Fruit fly (Drosophila melanogaster): Measurements from ENCODE around the gene Tmtc1.
A peak's percentile ranks its signal among the peaks of the same experiment; 100 is the strongest.

The Tmtc1 gene

DNA sequence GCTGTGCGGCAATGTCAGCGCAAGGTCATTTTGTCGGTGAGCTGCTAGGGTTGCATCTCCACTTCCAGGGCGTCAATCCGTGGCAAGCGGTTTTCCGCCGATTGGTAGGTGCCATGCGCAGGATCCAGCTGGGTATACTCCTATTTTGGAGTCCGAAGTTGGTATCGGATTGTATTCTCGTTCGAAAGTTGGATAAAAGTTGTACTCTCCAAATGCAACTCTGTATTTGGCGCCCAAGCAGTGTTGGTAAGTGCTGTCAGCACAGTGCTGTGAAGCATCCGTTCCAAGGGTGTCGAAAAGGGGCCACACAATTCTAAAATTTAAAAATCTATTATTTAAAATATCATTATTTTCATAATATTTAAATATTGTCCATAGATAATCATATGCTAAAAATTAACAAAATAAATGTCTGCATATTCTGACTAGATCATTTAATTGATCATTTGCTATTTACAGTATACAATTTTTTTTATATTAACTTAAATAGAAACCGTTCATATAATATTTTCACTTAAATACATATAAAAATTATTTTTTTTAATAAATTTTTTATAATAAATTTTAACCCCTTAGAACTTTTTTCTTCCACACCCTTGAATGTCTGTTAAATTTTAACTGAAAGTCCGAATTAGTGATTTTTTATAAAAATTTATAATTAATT lies 71.1 kb downstream of the Tmtc1 start (continued):
- TF ChIP-seq MBD-R2 (GFP tag; IDR thresholded peaks at IDR 0.05) (peak; percentile 95), Doc2 (GFP tag; IDR thresholded peaks at IDR 0.05) (peak; percentile 18; the same call in 1 of the 2 replicates), sna (GFP tag; IDR thresholded peaks at IDR 0.05; ENCODE audit: partially characterized antibody) (no peak; the same call in 1 of the 2 replicates), CG1024 (GFP tag; IDR thresholded peaks at IDR 0.05) (peak; percentile 68), wdn (GFP tag; IDR thresholded peaks at IDR 0.05) (peak; percentile 76), chinmo (GFP tag; IDR thresholded peaks at IDR 0.05; ENCODE audit: partially characterized antibody) (0 out of 4 replicates have a peak, but pooled peaks have one; percentile 1), gfzf (GFP tag; optimal IDR thresholded peaks at IDR 0.05) (peak; percentile 33), CG15479 (GFP tag; optimal IDR thresholded peaks at IDR 0.05) (no peak), nmo (GFP tag; optimal IDR thresholded peaks at IDR 0.05) (peak; percentile 91), CG10543 (GFP tag; optimal IDR thresholded peaks at IDR 0.05) (peak; percentile 93), usp (GFP tag; optimal IDR thresholded peaks at IDR 0.05) (no peak), CG1529 (GFP tag; optimal IDR thresholded peaks at IDR 0.05) (peak; percentile 55), Fer3 (tag; optimal IDR thresholded peaks at IDR 0.05) (peak; percentile 85), Mes4 (GFP tag; optimal IDR thresholded peaks at IDR 0.05) (peak; percentile 66), pros (GFP tag; optimal IDR thresholded peaks at IDR 0.05) (no peak), Awh (GFP tag; IDR thresholded peaks at IDR 0.05) (peak; percentile 80), tna (GFP tag; IDR thresholded peaks at IDR 0.05; ENCODE audit: partially characterized antibody) (peak; percentile 8; the same call in 1 of the 2 replicates), tin (GFP tag; optimal IDR thresholded peaks at IDR 0.05) (peak; percentile 88), Dbx (GFP tag; IDR thresholded peaks at IDR 0.05) (peak; percentile 94), CG14014 (GFP tag; IDR thresholded peaks at IDR 0.05) (peak; percentile 87), CG11695 (GFP tag; IDR thresholded peaks at IDR 0.05) (peak; percentile 91), hbn (GFP tag; IDR thresholded peaks at IDR 0.05; ENCODE audit: partially characterized antibody) (peak; percentile 17; the same call in 1 of the 2 replicates), sisA (GFP tag; IDR thresholded peaks at IDR 0.05) (peak; percentile 88), dm (GFP tag; optimal IDR thresholded peaks at IDR 0.05) (peak; percentile 66), lmd (GFP tag; IDR thresholded peaks at IDR 0.05) (peak; percentile 88), croc (GFP tag; conservative IDR thresholded peaks at IDR 0.05) (peak; percentile 68), CG11398 (GFP tag; optimal IDR thresholded peaks at IDR 0.05) (peak; percentile 73), CG11085 (GFP tag; IDR thresholded peaks at IDR 0.05) (peak; percentile 91), tll (GFP tag; optimal IDR thresholded peaks at IDR 0.05) (no peak), gt (GFP tag; IDR thresholded peaks at IDR 0.05) (peak; percentile 63; the same call in 1 of the 2 replicates), CG7987 (GFP tag; optimal IDR thresholded peaks at IDR 0.05) (peak; percentile 85), Hey (tag; optimal IDR thresholded peaks at IDR 0.05) (no peak), sc (optimal IDR thresholded peaks at IDR 0.05) (no peak), sc (GFP tag; optimal IDR thresholded peaks at IDR 0.05) (peak; percentile 67), CG13775 (GFP tag; optimal IDR thresholded peaks at IDR 0.05) (peak; percentile 87), Sox100B (GFP tag; optimal IDR thresholded peaks at IDR 0.05) (peak; percentile 84), H15 (GFP tag; IDR thresholded peaks at IDR 0.05) (peak; percentile 77), Gug (GFP tag; IDR thresholded peaks at IDR 0.05) (peak; percentile 92), grn (GFP tag; optimal IDR thresholded peaks at IDR 0.05) (no peak), wor (GFP tag; IDR thresholded peaks at IDR 0.05) (no peak; the same call in 1 of the 2 replicates), Ada2b (GFP tag; IDR thresholded peaks at IDR 0.05) (peak; percentile 62), CG10321 (GFP tag; IDR thresholded peaks at IDR 0.05) (peak; percentile 42), CG8290 (GFP tag; optimal IDR thresholded peaks at IDR 0.05) (peak; percentile 82), CG8290 (tag; optimal IDR thresholded peaks at IDR 0.05) (peak; percentile 94 to 96), Doc3 (GFP tag; IDR thresholded peaks at IDR 0.05; ENCODE audit: partially characterized antibody) (no peak), CG6175 (GFP tag; IDR thresholded peaks at IDR 0.05) (peak; percentile 81), Hr51 (GFP tag; optimal IDR thresholded peaks at IDR 0.05) (peak; percentile 89 to 91), cg (GFP tag; optimal IDR thresholded peaks at IDR 0.05) (no peak), CG2678 (tag; optimal IDR thresholded peaks at IDR 0.05) (peak; percentile 94), chm (GFP tag; IDR thresholded peaks at IDR 0.05) (peak; percentile 71)
